Worm (Caenorhabditis elegans) whole organism, L3 larva: ENCODE data around the gene T20G5.12.

Source experiments
- R02D3.7 ChIP-seq: fragments of 150-350 bp; optimal IDR thresholded peaks from 2 replicates; lab custom pipeline; 2014; ENCODE audit warnings: missing biosample characterization, missing genetic modification characterization
- ZK546.5 ChIP-seq: sonication (generic microtip); optimal IDR thresholded peaks from 2 replicates; lab custom pipeline; 2017; ENCODE audit warnings: missing biosample characterization, missing genetic modification characterization
- ceh-28 ChIP-seq: fragments of 150-350 bp; optimal IDR thresholded peaks from 2 replicates; lab custom pipeline; 2014; ENCODE audit warnings: missing biosample characterization, missing genetic modification reagents, missing genetic modification characterization
- ceh-82 ChIP-seq: fragments of 150-350 bp; optimal IDR thresholded peaks from 2 replicates; lab custom pipeline; 2014; ENCODE audit warnings: missing biosample characterization, missing genetic modification characterization
- ceh-9 ChIP-seq: sonication (generic microtip); optimal IDR thresholded peaks from 2 replicates; lab custom pipeline; 2018; ENCODE audit warnings: missing biosample characterization, missing genetic modification characterization
- daf-12 ChIP-seq: fragments of 150-350 bp; optimal IDR thresholded peaks from 2 replicates; lab custom pipeline; 2014; ENCODE audit warnings: missing biosample characterization, missing genetic modification reagents, missing genetic modification characterization
- egl-27 ChIP-seq: sonication (generic microtip); optimal IDR thresholded peaks from 4 replicates; lab custom pipeline; 2017; ENCODE audit warnings: missing biosample characterization, missing genetic modification reagents, missing genetic modification characterization
- elt-1 ChIP-seq: fragments of 150-350 bp; optimal IDR thresholded peaks from 2 replicates; lab custom pipeline; 2014; ENCODE audit warnings: missing biosample characterization, missing genetic modification characterization
- elt-2 ChIP-seq: sonication (generic microtip); optimal IDR thresholded peaks from 2 replicates; lab custom pipeline; 2016; ENCODE audit warnings: missing genetic modification reagents, mild to moderate bottlenecking, missing genetic modification characterization, missing compliant biosample characterization
- elt-3 ChIP-seq, 3 experiments: fragments of 150-350 bp in 1 of 3; sonication (generic microtip) in 2 of 3; optimal IDR thresholded peaks; 2 replicates in 2 of 3; 4 replicates in 1 of 3; lab custom pipeline; 2014 to 2017; ENCODE audit warnings: missing biosample characterization in 3 of 3, missing genetic modification characterization in 3 of 3
- eor-1 ChIP-seq, 2 experiments: fragments of 150-350 bp; optimal IDR thresholded peaks; 2 replicates each; lab custom pipeline; 2014 to 2018; ENCODE audit warnings: missing biosample characterization in 2 of 2, missing genetic modification characterization in 2 of 2
- fkh-10 ChIP-seq: sonication (generic microtip); optimal IDR thresholded peaks from 2 replicates; lab custom pipeline; 2017; ENCODE audit warnings: missing biosample characterization, missing genetic modification reagents, missing genetic modification characterization
- fkh-2 ChIP-seq: fragments of 150-350 bp; optimal IDR thresholded peaks from 2 replicates; lab custom pipeline; 2014; ENCODE audit warnings: missing biosample characterization, missing genetic modification reagents, missing genetic modification characterization
- fos-1 ChIP-seq: fragments of 150-350 bp; optimal IDR thresholded peaks from 2 replicates; lab custom pipeline; 2014; ENCODE audit warnings: missing biosample characterization, missing genetic modification characterization
- hmg-11 ChIP-seq: sonication (generic microtip); optimal IDR thresholded peaks from 2 replicates; lab custom pipeline; 2016; ENCODE audit warnings: missing genetic modification characterization, missing compliant biosample characterization
- jun-1 ChIP-seq: fragments of 150-350 bp; optimal IDR thresholded peaks from 2 replicates; lab custom pipeline; 2014; ENCODE audit warnings: missing biosample characterization, missing genetic modification reagents, missing genetic modification characterization
- lin-39 ChIP-seq: fragments of 150-350 bp; optimal IDR thresholded peaks from 2 replicates; lab custom pipeline; 2018; ENCODE audit warnings: missing biosample characterization, missing genetic modification reagents, missing genetic modification characterization
- lsy-12 ChIP-seq: sonication (generic microtip); optimal IDR thresholded peaks from 2 replicates; lab custom pipeline; 2016; ENCODE audit warnings: mild to moderate bottlenecking, missing genetic modification characterization, missing compliant biosample characterization
- mdl-1 ChIP-seq: fragments of 150-350 bp; optimal IDR thresholded peaks from 2 replicates; lab custom pipeline; 2014; ENCODE audit warnings: missing biosample characterization, missing genetic modification characterization
- nfya-1 ChIP-seq: sonication (generic microtip); optimal IDR thresholded peaks from 2 replicates; lab custom pipeline; 2017; ENCODE audit warnings: missing genetic modification characterization, mild to moderate bottlenecking, missing compliant biosample characterization, antibody characterized with exemption, moderate library complexity; ENCODE audit not compliant: insufficient read depth
- nhr-11 ChIP-seq: fragments of 150-350 bp; optimal IDR thresholded peaks from 2 replicates; lab custom pipeline; 2014; ENCODE audit warnings: missing biosample characterization, missing genetic modification characterization
- nhr-23 ChIP-seq: fragments of 150-350 bp; optimal IDR thresholded peaks from 2 replicates; lab custom pipeline; 2014; ENCODE audit warnings: missing biosample characterization, missing genetic modification reagents, missing genetic modification characterization
- nhr-25 ChIP-seq: sonication (generic microtip); optimal IDR thresholded peaks from 2 replicates; lab custom pipeline; 2017; ENCODE audit warnings: missing biosample characterization, missing genetic modification characterization
- nhr-43 ChIP-seq: sonication (generic microtip); optimal IDR thresholded peaks from 2 replicates; lab custom pipeline; 2016; ENCODE audit warnings: mild to moderate bottlenecking, missing genetic modification characterization, missing compliant biosample characterization; ENCODE audit not compliant: poor library complexity, severe bottlenecking
- nhr-77 ChIP-seq: fragments of 150-350 bp; optimal IDR thresholded peaks from 2 replicates; lab custom pipeline; 2014; ENCODE audit warnings: missing biosample characterization, missing genetic modification characterization
- pha-4 ChIP-seq: fragments of 150-350 bp; optimal IDR thresholded peaks from 2 replicates; lab custom pipeline; 2014; ENCODE audit warnings: missing biosample characterization, missing genetic modification reagents, missing genetic modification characterization
- snpc-4 ChIP-seq: fragments of 150-350 bp; optimal IDR thresholded peaks from 2 replicates; lab custom pipeline; 2014; ENCODE audit warnings: missing biosample characterization, missing genetic modification characterization
- tbx-2 ChIP-seq: sonication (generic microtip); optimal IDR thresholded peaks from 2 replicates; lab custom pipeline; 2016; ENCODE audit warnings: mild to moderate bottlenecking, missing genetic modification characterization, missing compliant biosample characterization
- unc-39 ChIP-seq: sonication (generic microtip); optimal IDR thresholded peaks from 4 replicates; lab custom pipeline; 2017; ENCODE audit warnings: missing biosample characterization, missing genetic modification characterization
- unc-62 ChIP-seq: fragments of 150-350 bp; sonication (generic microtip); optimal IDR thresholded peaks from 4 replicates; lab custom pipeline; 2014; ENCODE audit warnings: missing biosample characterization, missing genetic modification reagents, missing genetic modification characterization
- zag-1 ChIP-seq: fragments of 150-350 bp; optimal IDR thresholded peaks from 2 replicates; lab custom pipeline; 2014; ENCODE audit warnings: missing biosample characterization, missing genetic modification characterization
- ztf-11 ChIP-seq: fragments of 150-350 bp; optimal IDR thresholded peaks from 2 replicates; lab custom pipeline; 2014; ENCODE audit warnings: missing biosample characterization, missing genetic modification characterization
- ztf-4 ChIP-seq: fragments of 150-350 bp; optimal IDR thresholded peaks from 2 replicates; lab custom pipeline; 2014; ENCODE audit warnings: missing biosample characterization, missing genetic modification characterization

The T20G5.12 gene

DNA sequence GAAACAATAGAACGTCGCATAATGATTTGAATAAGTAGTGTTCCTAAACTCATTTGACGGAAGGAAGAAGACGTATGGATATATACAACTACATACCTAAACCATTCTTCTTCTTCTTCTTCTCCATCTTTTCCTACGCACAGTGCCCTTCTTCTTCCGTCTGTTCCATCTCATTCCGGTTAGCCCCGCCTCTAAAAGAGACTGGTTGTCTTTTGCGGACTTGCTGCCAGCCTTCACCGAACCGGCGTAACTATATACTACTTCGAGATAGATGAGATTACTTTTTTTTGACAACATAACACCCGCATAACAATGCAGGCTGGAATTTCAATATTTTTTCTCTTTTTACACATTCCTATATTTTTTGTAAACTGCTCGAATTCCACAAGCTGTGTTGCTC, 41.0 kb upstream of the T20G5.12 start, which contains the start of the genes K08E5.5 and mua-3:
Gene K08E5.5 (minus strand): TSS at position 101 of the 400 bp plus-strand sequence.
Gene mua-3 (plus strand): TSS at position 313 of the 400 bp plus-strand sequence.
- TF ChIP-seq ztf-4 (no peak), nhr-11 (tag; lab: Kevin White, UChicago) (no peak), lsy-12 (tag; lab: Kevin White, UChicago) (no peak)

DNA sequence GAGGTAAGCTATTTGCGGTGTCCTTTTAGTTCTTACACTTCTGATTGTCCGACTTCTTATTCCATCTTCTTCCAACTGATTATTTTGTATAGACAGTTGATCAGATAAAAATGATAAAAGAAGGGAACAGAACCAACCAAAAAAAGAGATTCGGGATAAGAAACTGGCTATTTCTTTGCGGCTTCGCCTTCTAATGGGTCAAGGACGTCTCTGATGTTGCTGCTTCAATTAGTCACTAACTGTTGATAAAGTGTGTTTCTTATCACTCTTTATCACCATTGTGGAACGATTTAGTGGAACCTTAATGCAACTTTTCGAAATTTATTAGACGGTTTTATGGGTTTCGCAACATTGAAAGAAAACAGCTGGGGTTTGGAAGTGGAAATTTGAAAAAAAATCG, 31.1 kb upstream of the T20G5.12 start:
- TF ChIP-seq ceh-28 (tag; lab: Kevin White, UChicago) (no peak), nhr-23 (tag; lab: Kevin White, UChicago) (peak; percentile 81), nhr-25 (tag; lab: Kevin White, UChicago) (peak; percentile 66), ZK546.5 (tag; lab: Kevin White, UChicago) (no peak), elt-3 (tag; optimal IDR thresholded peaks at IDR 0.05; lab: Kevin White, UChicago) (peak in 2 of 3 experiments; percentile 56 to 95), fos-1 (tag; lab: Kevin White, UChicago) (no peak), fkh-2 (tag; lab: Kevin White, UChicago) (no peak), R02D3.7 (no peak)

DNA sequence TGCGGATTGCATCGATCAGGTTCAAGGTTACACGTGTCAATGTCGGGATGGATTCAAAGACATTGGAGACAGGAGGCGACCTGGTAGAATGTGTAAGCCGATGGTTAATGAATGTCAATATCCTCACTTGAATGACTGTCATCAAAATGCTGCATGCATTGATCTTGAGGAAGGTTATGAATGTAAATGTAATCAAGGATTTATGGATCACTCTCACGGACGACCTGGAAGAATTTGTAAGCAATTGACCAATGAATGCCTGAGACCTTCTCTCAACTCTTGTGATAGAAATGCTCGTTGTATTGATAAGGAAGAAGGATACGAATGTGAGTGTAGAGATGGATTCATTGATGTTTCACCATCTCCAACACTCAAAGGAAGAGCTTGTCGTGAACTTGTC, 23.4 kb upstream of the T20G5.12 start:
- TF ChIP-seq elt-1 (tag; lab: Kevin White, UChicago) (no peak), egl-27 (tag; lab: Kevin White, UChicago) (no peak), nhr-43 (tag; lab: Kevin White, UChicago) (no peak), unc-62 (no peak), ztf-11 (no peak), unc-39 (tag; lab: Kevin White, UChicago) (no peak), nhr-23 (tag; lab: Kevin White, UChicago) (no peak), eor-1 (tag; optimal IDR thresholded peaks at IDR 0.05; lab: Kevin White, UChicago) (no peak), R02D3.7 (no peak)

DNA sequence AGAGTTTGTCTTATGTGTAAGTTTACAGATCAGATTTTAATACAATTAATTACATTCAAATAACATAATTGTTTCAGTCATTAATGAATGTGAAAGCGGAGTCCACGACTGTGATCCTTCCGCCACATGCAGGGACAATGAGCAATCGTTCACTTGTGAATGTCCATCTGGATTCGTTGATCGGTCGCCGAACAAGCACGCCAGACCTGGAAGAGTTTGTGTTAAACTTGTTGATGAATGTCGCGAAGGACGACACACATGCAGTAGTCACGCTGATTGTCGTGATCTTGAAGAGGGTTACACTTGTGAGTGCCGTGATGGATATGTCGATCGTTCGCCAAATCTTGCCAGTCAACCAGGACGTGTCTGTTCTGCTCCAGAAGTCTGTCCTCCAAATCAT, 22.9 kb upstream of the T20G5.12 start:
- no peak for TF ChIP-seq jun-1 (tag; lab: Kevin White, UChicago)
- TF ChIP-seq mdl-1 (tag; lab: Kevin White, UChicago) = no peak
- no peak for TF ChIP-seq snpc-4 (tag; lab: Kevin White, UChicago)
- TF ChIP-seq hmg-11 (tag; lab: Kevin White, UChicago) = no peak
- TF ChIP-seq fos-1 (tag; lab: Kevin White, UChicago) = no peak
- TF ChIP-seq nhr-25 (tag; lab: Kevin White, UChicago) = no peak
- TF ChIP-seq lsy-12 (tag; lab: Kevin White, UChicago) = no peak
- TF ChIP-seq egl-27 (tag; lab: Kevin White, UChicago) = no peak
- TF ChIP-seq ztf-11 = no peak
- TF ChIP-seq daf-12 (tag; lab: Kevin White, UChicago) = no peak
- TF ChIP-seq elt-2 = no peak
- no peak for TF ChIP-seq nhr-11 (tag; lab: Kevin White, UChicago)
- no peak for TF ChIP-seq nhr-43 (tag; lab: Kevin White, UChicago)
- no peak for TF ChIP-seq ceh-82 (tag; lab: Kevin White, UChicago)
- no peak for TF ChIP-seq ceh-28 (tag; lab: Kevin White, UChicago)

DNA sequence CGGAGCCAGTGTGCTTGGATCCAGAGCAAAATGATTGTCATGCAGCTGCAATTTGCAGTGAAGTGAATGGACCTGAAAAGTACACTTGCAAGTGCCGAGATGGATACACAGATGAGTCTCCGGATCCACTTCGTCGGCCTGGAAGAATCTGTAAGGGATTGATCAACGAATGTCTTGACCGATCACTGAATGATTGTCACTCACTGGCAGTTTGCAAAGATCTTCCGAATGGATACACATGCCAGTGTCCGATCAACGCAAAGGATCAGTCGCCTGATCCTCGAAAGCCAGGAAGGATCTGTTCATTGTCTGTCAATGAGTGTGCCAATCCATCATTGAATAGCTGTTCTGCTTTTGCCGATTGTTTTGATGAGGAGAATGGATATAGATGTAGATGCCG, 22.0 kb upstream of the T20G5.12 start:
- TF ChIP-seq lin-39 (tag; lab: Kevin White, UChicago) = no peak
- TF ChIP-seq jun-1 (tag; lab: Kevin White, UChicago) = no peak
- no peak for TF ChIP-seq nfya-1
- no peak for TF ChIP-seq zag-1 (tag; lab: Kevin White, UChicago)
- TF ChIP-seq elt-1 (tag; lab: Kevin White, UChicago) = no peak
- no peak for TF ChIP-seq daf-12 (tag; lab: Kevin White, UChicago)
- no peak for TF ChIP-seq nhr-77
- TF ChIP-seq ceh-9 (tag; lab: Kevin White, UChicago) = no peak
- no peak for TF ChIP-seq fkh-10 (GFP tag; lab: Kevin White, UChicago)
- TF ChIP-seq eor-1 (tag; optimal IDR thresholded peaks at IDR 0.05; lab: Kevin White, UChicago) = no peak
- no peak for TF ChIP-seq mdl-1 (tag; lab: Kevin White, UChicago)
- no peak for TF ChIP-seq ztf-11
- TF ChIP-seq tbx-2 (tag; lab: Kevin White, UChicago) = no peak
- TF ChIP-seq elt-3 (tag; optimal IDR thresholded peaks at IDR 0.05; lab: Kevin White, UChicago) = no peak
- no peak for TF ChIP-seq pha-4 (tag; lab: Kevin White, UChicago)
- no peak for TF ChIP-seq elt-2
- no peak for TF ChIP-seq fkh-2 (tag; lab: Kevin White, UChicago)
